Fruit fly (Drosophila melanogaster) whole organism, embryonic: ENCODE results near the gene ZIPIC.

Experiments used
- B-H2 ChIP-seq: fragments of 200-800 bp; sonication (Bioruptor generic); optimal IDR thresholded peaks from 2 replicates; lab custom pipeline; 2018; ENCODE audit warnings: missing biosample characterization, mild to moderate bottlenecking, missing genetic modification characterization
- Bgb ChIP-seq: fragments of 200-800 bp; sonication (Bioruptor generic); IDR thresholded peaks from 2 replicates; pipeline ENCODE4 v1.3.6; 2022; ENCODE audit warnings: missing biosample characterization, missing genetic modification characterization; ENCODE audit not compliant: partially characterized antibody
- CG11456 ChIP-seq: fragments of 200-800 bp; sonication (Bioruptor generic); IDR thresholded peaks from 3 replicates; pipeline ENCODE4 v1.3.6; 2022; ENCODE audit warnings: missing biosample characterization, missing genetic modification characterization
- CG12659 ChIP-seq: fragments of 200-800 bp; sonication (Bioruptor generic); optimal IDR thresholded peaks from 3 replicates; lab custom pipeline; 2017; ENCODE audit warnings: mild to moderate bottlenecking, missing biosample characterization, missing genetic modification reagents, missing genetic modification characterization
- CG14710 ChIP-seq: fragments of 200-800 bp; sonication (Bioruptor generic); optimal IDR thresholded peaks from 3 replicates; lab custom pipeline; 2019; ENCODE audit warnings: missing biosample characterization, mild to moderate bottlenecking, missing genetic modification characterization, moderate library complexity
- CG14860 ChIP-seq: fragments of 200-800 bp; sonication (Bioruptor generic); IDR thresholded peaks from 3 replicates; pipeline ENCODE4 v1.3.6; 2022; ENCODE audit warnings: missing biosample characterization, missing genetic modification characterization; ENCODE audit not compliant: partially characterized antibody
- CG15514 ChIP-seq: fragments of 200-800 bp; sonication (Bioruptor generic); optimal IDR thresholded peaks from 3 replicates; lab custom pipeline; 2017; ENCODE audit warnings: missing biosample characterization, missing genetic modification characterization, mild to moderate bottlenecking, moderate library complexity, missing genetic modification reagents
- CG17186 ChIP-seq: fragments of 200-800 bp; sonication (Bioruptor generic); optimal IDR thresholded peaks from 3 replicates; lab custom pipeline; 2017; ENCODE audit warnings: missing biosample characterization, missing genetic modification reagents, missing genetic modification characterization
- CG17829 ChIP-seq: fragments of 200-800 bp; optimal IDR thresholded peaks from 2 replicates; lab custom pipeline; 2019; ENCODE audit warnings: missing biosample characterization, mild to moderate bottlenecking, missing genetic modification characterization, moderate library complexity
- CG18764 ChIP-seq: fragments of 200-800 bp; sonication (Bioruptor generic); optimal IDR thresholded peaks from 3 replicates; lab custom pipeline; 2016; ENCODE audit warnings: missing biosample characterization, missing genetic modification characterization
- CG2120 ChIP-seq: fragments of 200-800 bp; sonication (Bioruptor generic); optimal IDR thresholded peaks from 3 replicates; lab custom pipeline; 2016; ENCODE audit warnings: missing biosample characterization, missing genetic modification characterization
- CG6813 ChIP-seq: fragments of 200-800 bp; sonication (Bioruptor generic); optimal IDR thresholded peaks from 2 replicates; lab custom pipeline; 2017; ENCODE audit warnings: missing biosample characterization, missing genetic modification characterization, mild to moderate bottlenecking, moderate library complexity, missing genetic modification reagents
- CG6854 ChIP-seq: fragments of 200-800 bp; sonication (Bioruptor generic); optimal IDR thresholded peaks from 3 replicates; lab custom pipeline; 2017; ENCODE audit warnings: missing biosample characterization, mild to moderate bottlenecking, missing genetic modification characterization
- CG7963 ChIP-seq: fragments of 200-800 bp; sonication (Bioruptor generic); IDR thresholded peaks from 3 replicates; pipeline ENCODE4 v1.3.6; 2022; ENCODE audit warnings: missing biosample characterization, missing genetic modification characterization; ENCODE audit not compliant: partially characterized antibody
- CG8924 ChIP-seq: fragments of 200-800 bp; optimal IDR thresholded peaks from 3 replicates; lab custom pipeline; 2019; ENCODE audit warnings: missing biosample characterization, mild to moderate bottlenecking, missing genetic modification characterization, moderate library complexity
- Dll ChIP-seq: fragments of 200-800 bp; sonication (Bioruptor generic); IDR thresholded peaks from 4 replicates; pipeline ENCODE4 v1.3.6; 2022; ENCODE audit warnings: missing biosample characterization, missing genetic modification characterization; ENCODE audit not compliant: partially characterized antibody
- Hmr ChIP-seq: fragments of 200-800 bp; sonication (Bioruptor generic); optimal IDR thresholded peaks from 3 replicates; lab custom pipeline; 2017; ENCODE audit warnings: mild to moderate bottlenecking, missing biosample characterization, missing genetic modification reagents, missing genetic modification characterization
- Lhr ChIP-seq: fragments of 200-800 bp; sonication (Bioruptor generic); optimal IDR thresholded peaks from 3 replicates; lab custom pipeline; 2017; ENCODE audit warnings: mild to moderate bottlenecking, missing biosample characterization, missing genetic modification reagents, missing genetic modification characterization
- Max ChIP-seq: fragments of 200-800 bp; sonication (Bioruptor generic); optimal IDR thresholded peaks from 2 replicates; lab custom pipeline; 2016; ENCODE audit warnings: missing biosample characterization, mild to moderate bottlenecking, missing genetic modification characterization
- Med ChIP-seq: fragments of 200-800 bp; sonication (Bioruptor generic); peaks from one replicate; lab custom pipeline; 2016; ENCODE audit warnings: missing biosample characterization, missing genetic modification characterization, mild to moderate bottlenecking, inconsistent platforms, moderate library complexity
- Nf-YB ChIP-seq: fragments of 200-800 bp; sonication (Bioruptor generic); optimal IDR thresholded peaks from 3 replicates; lab custom pipeline; 2019; ENCODE audit warnings: missing biosample characterization, mild to moderate bottlenecking, missing genetic modification characterization, moderate library complexity
- Sin3A ChIP-seq: fragments of >200 bp; optimal IDR thresholded peaks from 2 replicates; lab custom pipeline; 2018
- Sry-δ ChIP-seq: fragments of 200-800 bp; sonication (Bioruptor generic); optimal IDR thresholded peaks from 2 replicates; lab custom pipeline; 2016; ENCODE audit warnings: missing biosample characterization, missing genetic modification characterization
- ash1 ChIP-seq: fragments of 200-800 bp; sonication (Bioruptor generic); optimal IDR thresholded peaks from 2 replicates; lab custom pipeline; 2018; ENCODE audit warnings: missing biosample characterization, mild to moderate bottlenecking, missing genetic modification characterization
- bab2 ChIP-seq: fragments of 200-800 bp; sonication (Bioruptor generic); optimal IDR thresholded peaks from 2 replicates; lab custom pipeline; 2016; ENCODE audit warnings: missing biosample characterization, missing genetic modification characterization
- bbx ChIP-seq: fragments of 200-800 bp; sonication (Bioruptor generic); IDR thresholded peaks from 2 replicates; pipeline ENCODE4 v1.3.6; 2022; ENCODE audit warnings: missing biosample characterization, missing genetic modification characterization; ENCODE audit not compliant: partially characterized antibody
- croc ChIP-seq: fragments of 200-800 bp; sonication (Bioruptor generic); conservative IDR thresholded peaks from 3 replicates; pipeline ENCODE4 v1.3.6; 2022; ENCODE audit warnings: missing biosample characterization, missing genetic modification characterization
- crp ChIP-seq, 2 experiments: fragments of 200-800 bp; sonication (Bioruptor generic); optimal IDR thresholded peaks; 2 replicates in 1 of 2; 3 replicates in 1 of 2; lab custom pipeline; 2017; ENCODE audit warnings: missing biosample characterization in 2 of 2, missing genetic modification characterization in 2 of 2, mild to moderate bottlenecking in 1 of 2, moderate library complexity in 1 of 2
- cwo ChIP-seq: fragments of 200-800 bp; sonication (Bioruptor generic); optimal IDR thresholded peaks from 3 replicates; lab custom pipeline; 2017; ENCODE audit warnings: missing biosample characterization, missing genetic modification characterization, mild to moderate bottlenecking, moderate library complexity, missing genetic modification reagents
- dimm ChIP-seq: fragments of 200-800 bp; sonication (Bioruptor generic); IDR thresholded peaks from 2 replicates; pipeline ENCODE4 v1.3.6; 2022; ENCODE audit warnings: missing biosample characterization, missing genetic modification characterization
- ems ChIP-seq: fragments of 200-800 bp; sonication (Bioruptor generic); optimal IDR thresholded peaks from 3 replicates; lab custom pipeline; 2016; ENCODE audit warnings: missing biosample characterization, missing genetic modification characterization
- grau ChIP-seq: fragments of 200-800 bp; optimal IDR thresholded peaks from 3 replicates; lab custom pipeline; 2019; ENCODE audit warnings: missing biosample characterization, mild to moderate bottlenecking, missing genetic modification characterization, moderate library complexity
- gro ChIP-seq: fragments of 200-800 bp; sonication (Bioruptor generic); optimal IDR thresholded peaks from 2 replicates; lab custom pipeline; 2016; ENCODE audit warnings: missing biosample characterization, missing genetic modification characterization
- hb ChIP-seq: fragments of 200-800 bp; sonication (Bioruptor generic); IDR thresholded peaks from 3 replicates; pipeline ENCODE4 v1.3.6; 2022; ENCODE audit warnings: missing biosample characterization, missing genetic modification characterization; ENCODE audit not compliant: partially characterized antibody
- lov ChIP-seq, 2 experiments: fragments of 200-800 bp in 1 of 2; fragments of >200 bp in 1 of 2; sonication (Bioruptor generic) in 1 of 2; IDR thresholded peaks in 1 of 2; optimal IDR thresholded peaks in 1 of 2; 2 replicates in 1 of 2; 3 replicates in 1 of 2; pipeline versions ENCODE4 v1.3.6 to Lab custom; 2017 to 2022; ENCODE audit warnings: missing biosample characterization in 1 of 2, missing genetic modification characterization in 1 of 2
- nerfin-1 ChIP-seq: fragments of 200-800 bp; sonication (Bioruptor generic); optimal IDR thresholded peaks from 3 replicates; lab custom pipeline; 2019; ENCODE audit warnings: missing biosample characterization, mild to moderate bottlenecking, missing genetic modification characterization, moderate library complexity
- nmo ChIP-seq: fragments of 200-800 bp; sonication (Bioruptor generic); optimal IDR thresholded peaks from 2 replicates; lab custom pipeline; 2018; ENCODE audit warnings: missing biosample characterization, mild to moderate bottlenecking, missing genetic modification characterization, moderate library complexity
- onecut ChIP-seq: fragments of 200-800 bp; sonication (Bioruptor generic); IDR thresholded peaks from 2 replicates; pipeline ENCODE4 v1.3.6; 2022; ENCODE audit warnings: missing biosample characterization, missing genetic modification characterization
- pzg ChIP-seq: fragments of 200-800 bp; sonication (Bioruptor generic); optimal IDR thresholded peaks from 3 replicates; lab custom pipeline; 2018; ENCODE audit warnings: missing biosample characterization, mild to moderate bottlenecking, missing genetic modification characterization, moderate library complexity
- row ChIP-seq: fragments of 200-800 bp; sonication (Bioruptor generic); IDR thresholded peaks from 3 replicates; pipeline ENCODE4 v1.3.6; 2022; ENCODE audit warnings: missing biosample characterization, missing genetic modification characterization
- scrt ChIP-seq: fragments of 200-800 bp; sonication (Bioruptor generic); optimal IDR thresholded peaks from 2 replicates; lab custom pipeline; 2018; ENCODE audit warnings: missing biosample characterization, mild to moderate bottlenecking, missing genetic modification characterization, moderate library complexity
- sim ChIP-seq: fragments of 200-800 bp; sonication (Bioruptor generic); IDR thresholded peaks from 2 replicates; pipeline ENCODE4 v1.3.6; 2022; ENCODE audit warnings: missing biosample characterization, missing genetic modification characterization
- slbo ChIP-seq: fragments of 200-800 bp; sonication (Bioruptor generic); IDR thresholded peaks from 2 replicates; pipeline ENCODE4 v1.3.6; 2022; ENCODE audit warnings: missing biosample characterization, missing genetic modification characterization
- stwl ChIP-seq: fragments of 200-800 bp; sonication (Bioruptor generic); optimal IDR thresholded peaks from 3 replicates; lab custom pipeline; 2018; ENCODE audit warnings: missing biosample characterization, mild to moderate bottlenecking, missing genetic modification characterization, moderate library complexity
- trem ChIP-seq: fragments of 200-800 bp; optimal IDR thresholded peaks from 3 replicates; lab custom pipeline; 2019; ENCODE audit warnings: missing biosample characterization, mild to moderate bottlenecking, missing genetic modification characterization, moderate library complexity
- tup ChIP-seq: fragments of 200-800 bp; sonication (Bioruptor generic); optimal IDR thresholded peaks from 2 replicates; lab custom pipeline; 2016; ENCODE audit warnings: missing biosample characterization, mild to moderate bottlenecking, missing genetic modification characterization, moderate library complexity
- twi ChIP-seq: fragments of 200-800 bp; optimal IDR thresholded peaks from 2 replicates; lab custom pipeline; 2019; ENCODE audit warnings: missing biosample characterization, mild to moderate bottlenecking, missing genetic modification characterization, moderate library complexity
- zfh1 ChIP-seq: fragments of 200-800 bp; sonication (Bioruptor generic); IDR thresholded peaks from 3 replicates; pipeline ENCODE4 v1.3.6; 2022; ENCODE audit warnings: missing biosample characterization, missing genetic modification characterization

The ZIPIC gene

DNA sequence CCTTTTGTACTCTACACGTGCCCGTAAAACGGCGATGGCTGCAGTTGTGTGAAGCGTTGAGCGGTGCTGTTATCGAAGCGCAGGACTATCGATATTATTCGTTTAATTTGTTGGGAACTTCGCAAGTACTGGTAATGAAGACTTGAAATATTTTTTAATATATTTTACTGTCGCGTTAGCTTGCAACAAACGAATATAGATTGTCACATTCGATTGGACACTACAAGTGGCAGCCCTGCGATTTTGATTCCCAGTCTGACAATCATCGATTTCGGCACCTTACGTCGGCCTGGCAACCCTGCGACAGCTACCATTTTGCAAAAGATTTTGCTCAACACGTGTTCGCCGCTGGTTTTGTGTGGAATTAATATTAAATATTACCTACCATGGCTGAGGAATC lies 32.0 kb downstream of the ZIPIC start, which contains the start of the genes Nlp and Nph (continued):
- TF ChIP-seq B-H2 (GFP tag; lab: Kevin White, UChicago) (peak; percentile 29), cwo (GFP tag; lab: Kevin White, UChicago) (peak; percentile 33), sim (GFP tag; lab: Robert Waterston, UW) (no peak), CG15514 (peak; percentile 85), hb (GFP tag; lab: Robert Waterston, UW) (peak; percentile 83), trem (peak; percentile 90), nmo (peak; percentile 67), CG2120 (peak; percentile 45), CG18764 (GFP tag; lab: Kevin White, UChicago) (peak; percentile 10), pzg (peak; percentile 77), gro (GFP tag; lab: Kevin White, UChicago) (no peak), Med (GFP tag; lab: Kevin White, UChicago) (peak; percentile 89), CG12659 (peak; percentile 65), Sin3A (lab: Kevin White, UChicago) (peak; percentile 84), bbx (GFP tag; lab: Robert Waterston, UW) (peak; percentile 76), Dll (GFP tag; lab: Robert Waterston, UW) (peak; percentile 96), Nf-YB (GFP tag; lab: Kevin White, UChicago) (peak; percentile 12), tup (no peak), CG14710 (tag; lab: Kevin White, UChicago) (peak; percentile 67), CG6813 (no peak), lov (optimal IDR thresholded peaks at IDR 0.05; lab: Kevin White, UChicago) (no peak), lov (GFP tag; IDR thresholded peaks at IDR 0.05; lab: Robert Waterston, UW) (no peak), Max (GFP tag; lab: Kevin White, UChicago) (peak; percentile 87), Lhr (GFP tag; lab: Kevin White, UChicago) (no peak), CG14860 (GFP tag; lab: Robert Waterston, UW) (peak; percentile 81), crp (GFP tag; optimal IDR thresholded peaks at IDR 0.05; lab: Kevin White, UChicago) (peak in 1 of 2 experiments; percentile 26), zfh1 (GFP tag; lab: Robert Waterston, UW) (0 out of 3 replicates have a peak, but pooled peaks have one; percentile 3), Hmr (GFP tag; lab: Kevin White, UChicago) (no peak), twi (tag; lab: Kevin White, UChicago) (peak; percentile 41), onecut (GFP tag; lab: Robert Waterston, UW) (peak; percentile 41; the same call in 1 of the 2 replicates), Bgb (peak; percentile 84), CG8924 (peak; percentile 43), CG17186 (peak; percentile 80), CG11456 (GFP tag; lab: Robert Waterston, UW) (no peak), dimm (no peak), nerfin-1 (tag; lab: Kevin White, UChicago) (no peak), CG7963 (GFP tag; lab: Robert Waterston, UW) (peak; percentile 62), scrt (peak; percentile 75), row (GFP tag; lab: Robert Waterston, UW) (peak; percentile 60), Sry-δ (GFP tag; lab: Kevin White, UChicago) (peak; percentile 81), slbo (GFP tag; lab: Robert Waterston, UW) (peak; percentile 45), ash1 (GFP tag; lab: Kevin White, UChicago) (no peak), CG6854 (GFP tag; lab: Kevin White, UChicago) (no peak), ems (GFP tag; lab: Kevin White, UChicago) (peak; percentile 3), stwl (tag; lab: Kevin White, UChicago) (peak; percentile 90), croc (no peak), bab2 (peak; percentile 16), grau (tag; lab: Kevin White, UChicago) (peak; percentile 35), CG17829 (tag; lab: Kevin White, UChicago) (peak; percentile 80)
